Worm (Caenorhabditis elegans): Measurements from ENCODE around the gene T01C3.3.

T01C3.3 gene

DNA sequence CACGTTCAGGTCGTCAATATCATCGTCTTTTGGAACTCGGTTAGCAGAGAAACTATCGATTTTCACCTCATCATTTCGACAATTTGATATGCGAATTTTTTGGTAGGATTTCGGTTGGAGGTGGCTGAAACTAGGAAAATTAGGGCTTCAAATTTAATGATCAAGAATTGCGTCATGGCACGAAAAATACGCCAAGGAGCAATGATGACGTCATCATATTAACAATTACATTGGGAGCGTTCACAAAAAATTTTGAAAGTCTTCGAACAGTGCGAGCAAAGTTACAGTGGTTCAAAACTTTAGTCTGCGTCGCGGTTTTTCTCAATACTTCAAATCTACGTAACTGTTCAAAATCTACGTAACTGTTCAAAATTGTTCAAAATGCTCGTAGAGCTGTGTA, 49.6 kb downstream of the T01C3.3 start:
- TF ChIP-seq crh-2 (tag; optimal IDR thresholded peaks at IDR 0.05) (no peak), lsy-2 (tag; optimal IDR thresholded peaks at IDR 0.05) (no peak), sma-9 (GFP tag; optimal IDR thresholded peaks at IDR 0.05) (no peak), sma-9 (tag; optimal IDR thresholded peaks at IDR 0.05) (no peak), Y55F3AM.14 (GFP tag; optimal IDR thresholded peaks at IDR 0.05) (no peak), gmeb-1 (tag; optimal IDR thresholded peaks at IDR 0.05) (no peak), unc-39 (tag; optimal IDR thresholded peaks at IDR 0.05) (no peak), C34F6.9 (tag; optimal IDR thresholded peaks at IDR 0.05) (no peak), sem-4 (tag; optimal IDR thresholded peaks at IDR 0.05) (no peak), ztf-1 (GFP tag; conservative IDR thresholded peaks at IDR 0.05) (no peak), zag-1 (tag; optimal IDR thresholded peaks at IDR 0.05) (no peak), nhr-21 (tag; optimal IDR thresholded peaks at IDR 0.05) (no peak), ztf-11 (tag; optimal IDR thresholded peaks at IDR 0.05) (no peak), F13H6.1 (tag; optimal IDR thresholded peaks at IDR 0.05) (no peak), nhr-11 (tag; optimal IDR thresholded peaks at IDR 0.05) (no peak), lin-13 (GFP tag; optimal IDR thresholded peaks at IDR 0.05) (no peak), aly-2 (tag; optimal IDR thresholded peaks at IDR 0.05) (no peak), skn-1 (tag; optimal IDR thresholded peaks at IDR 0.05) (no peak), mbf-1 (tag; optimal IDR thresholded peaks at IDR 0.05) (no peak), nhr-10 (tag; optimal IDR thresholded peaks at IDR 0.05) (no peak), lin-11 (tag; optimal IDR thresholded peaks at IDR 0.05) (no peak)
